Worm (Caenorhabditis elegans) whole organism, early embryonic: ENCODE measurements around the gene col-91.

ENCODE experiments used
- F13C5.2 ChIP-seq: sonication (generic microtip); optimal IDR thresholded peaks from 2 replicates; lab custom pipeline; 2017; ENCODE audit warnings: mild to moderate bottlenecking, missing genetic modification characterization, inconsistent platforms, missing compliant biosample characterization
- ama-1 ChIP-seq: fragments of 150-350 bp; optimal IDR thresholded peaks from 2 replicates; lab custom pipeline; 2014
- ets-7 ChIP-seq: sonication (generic microtip); optimal IDR thresholded peaks from 2 replicates; lab custom pipeline; 2016; ENCODE audit warnings: missing genotype, missing genetic modification characterization, missing compliant biosample characterization
- flt-1 ChIP-seq: fragments of 200-800 bp; sonication (Bioruptor generic); IDR thresholded peaks from 2 replicates; pipeline ENCODE4 v1.3.6; 2022; ENCODE audit warnings: missing genetic modification characterization, missing compliant biosample characterization
- hmg-4 ChIP-seq: fragments of 200-800 bp; sonication (Bioruptor generic); optimal IDR thresholded peaks from 2 replicates; lab custom pipeline; 2018; ENCODE audit warnings: mild to moderate bottlenecking, missing genetic modification characterization, missing compliant biosample characterization

- no peak for TF ChIP-seq flt-1 (GFP tag; lab: Robert Waterston, UW)
- TF ChIP-seq ets-7: no peak
- no peak for TF ChIP-seq F13C5.2
- TF ChIP-seq ama-1 (lab: Kevin White, UChicago): no peak
- no peak for TF ChIP-seq hmg-4 (GFP tag; lab: Kevin White, UChicago)
Measured at ce11 chrIII:8291268-8292032, 28.0 kb upstream of the col-91 start.
